Fruit fly (Drosophila melanogaster) Kc167 (cell line): ENCODE data around the gene br.

Experiments
- Myc ChIP-seq: fragments of >200 bp; optimal IDR thresholded peaks from 2 replicates; lab custom pipeline; 2017; ENCODE audit warnings: missing external identifiers
- Sin3A ChIP-seq: fragments of >200 bp; optimal IDR thresholded peaks from 2 replicates; lab custom pipeline; 2018; ENCODE audit warnings: missing external identifiers
- h ChIP-seq: fragments of >200 bp; optimal IDR thresholded peaks from 3 replicates; lab custom pipeline; 2018; ENCODE audit warnings: missing external identifiers
- insv ChIP-seq: fragments of >200 bp; optimal IDR thresholded peaks from 3 replicates; lab custom pipeline; 2018; ENCODE audit warnings: missing external identifiers
- psq ChIP-seq: fragments of >200 bp; optimal IDR thresholded peaks from 2 replicates; lab custom pipeline; 2017; ENCODE audit warnings: missing external identifiers
- ttk ChIP-seq: sonication (Bioruptor generic); optimal IDR thresholded peaks from 2 replicates; lab custom pipeline; 2017; ENCODE audit warnings: missing external identifiers

DNA sequence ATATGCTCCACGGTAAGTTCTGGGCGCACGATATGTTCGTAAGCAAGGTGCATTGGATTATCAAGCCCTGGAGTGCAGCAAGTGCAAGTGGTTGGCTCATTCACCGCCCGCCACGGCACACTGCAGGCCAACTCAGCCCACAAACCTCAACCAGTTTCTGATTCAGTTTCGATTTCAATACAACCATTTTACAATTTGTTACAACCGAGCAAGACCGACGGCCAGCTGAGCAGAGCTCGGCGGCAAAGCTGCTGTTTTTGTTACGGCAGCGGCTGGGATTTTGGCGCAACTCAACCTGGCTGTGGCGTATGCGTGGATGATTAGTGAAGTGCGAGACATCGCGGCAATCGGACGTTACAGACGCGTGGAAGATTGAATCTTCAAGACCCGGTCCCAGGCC lies 111.4 kb downstream of the br start, which contains the start of gene b6:
- TF ChIP-seq psq (lab: Kevin White, UChicago): no peak
- TF ChIP-seq h: no peak
- no peak for TF ChIP-seq Sin3A
- no peak for TF ChIP-seq insv
- TF ChIP-seq ttk: no peak
- TF ChIP-seq Myc (lab: Kevin White, UChicago): no peak
